Fruit fly (Drosophila melanogaster) whole organism, prepupa: ENCODE measurements around the gene CG12945.

ENCODE experiments used
- Blimp-1 ChIP-seq: fragments of 200-800 bp; sonication (Bioruptor generic); optimal IDR thresholded peaks from 3 replicates; lab custom pipeline; 2017; ENCODE audit warnings: missing biosample characterization, missing genetic modification characterization, mild to moderate bottlenecking, moderate library complexity, missing genetic modification reagents
- CG10631 ChIP-seq: fragments of 200-800 bp; sonication (Bioruptor generic); optimal IDR thresholded peaks from 2 replicates; lab custom pipeline; 2016; ENCODE audit warnings: missing biosample characterization, missing genetic modification characterization
- CG10669 ChIP-seq: fragments of 200-800 bp; sonication (Bioruptor generic); optimal IDR thresholded peaks from 3 replicates; lab custom pipeline; 2018; ENCODE audit warnings: missing biosample characterization, mild to moderate bottlenecking, missing genetic modification characterization, moderate library complexity
- CG11294 ChIP-seq: fragments of 200-800 bp; sonication (Bioruptor generic); IDR thresholded peaks from 2 replicates; pipeline ENCODE4 v1.3.6; 2022; ENCODE audit warnings: missing biosample characterization, missing genetic modification characterization
- CG11762 ChIP-seq: fragments of 200-800 bp; sonication (Bioruptor generic); optimal IDR thresholded peaks from 3 replicates; lab custom pipeline; 2016; ENCODE audit warnings: missing biosample characterization, missing genetic modification characterization; ENCODE audit not compliant: insufficient read depth
- CG11902 ChIP-seq: fragments of 200-800 bp; sonication (Bioruptor generic); optimal IDR thresholded peaks from 3 replicates; lab custom pipeline; 2016; ENCODE audit warnings: missing biosample characterization, missing genetic modification characterization
- CG15336 ChIP-seq: fragments of 200-800 bp; sonication (Bioruptor generic); IDR thresholded peaks from 2 replicates; pipeline ENCODE4 v1.3.6; 2022; ENCODE audit warnings: missing biosample characterization, missing genetic modification characterization
- CG3032 ChIP-seq: fragments of 200-800 bp; optimal IDR thresholded peaks from 2 replicates; lab custom pipeline; 2019; ENCODE audit warnings: missing biosample characterization, mild to moderate bottlenecking, missing genetic modification characterization, moderate library complexity
- CG3919 ChIP-seq: fragments of 200-800 bp; sonication (Bioruptor generic); optimal IDR thresholded peaks from 3 replicates; lab custom pipeline; 2016; ENCODE audit warnings: missing biosample characterization, missing genetic modification characterization
- CG4318 ChIP-seq: fragments of 200-800 bp; sonication (Bioruptor generic); optimal IDR thresholded peaks from 3 replicates; lab custom pipeline; 2017; ENCODE audit warnings: missing biosample characterization, mild to moderate bottlenecking, missing genetic modification characterization
- CG6163 ChIP-seq: fragments of 200-800 bp; sonication (Bioruptor generic); IDR thresholded peaks from 3 replicates; pipeline ENCODE4 v1.3.6; 2022; ENCODE audit warnings: missing biosample characterization, missing genetic modification characterization
- CG6276 ChIP-seq: fragments of 200-800 bp; sonication (Bioruptor generic); optimal IDR thresholded peaks from 2 replicates; lab custom pipeline; 2017; ENCODE audit warnings: missing biosample characterization, mild to moderate bottlenecking, missing genetic modification characterization
- CG6792 ChIP-seq: fragments of 200-800 bp; sonication (Bioruptor generic); optimal IDR thresholded peaks from 3 replicates; lab custom pipeline; 2016; ENCODE audit warnings: missing biosample characterization, missing genetic modification characterization
- CG6808 ChIP-seq: fragments of 200-800 bp; sonication (Bioruptor generic); optimal IDR thresholded peaks from 3 replicates; lab custom pipeline; 2017; ENCODE audit warnings: missing biosample characterization, missing genetic modification characterization, mild to moderate bottlenecking, moderate library complexity, missing genetic modification reagents
- CG6854 ChIP-seq: fragments of 200-800 bp; sonication (Bioruptor generic); optimal IDR thresholded peaks from 2 replicates; lab custom pipeline; 2017; ENCODE audit warnings: missing biosample characterization, mild to moderate bottlenecking, missing genetic modification characterization
- CG8319 ChIP-seq: fragments of 200-800 bp; sonication (Bioruptor generic); optimal IDR thresholded peaks from 3 replicates; lab custom pipeline; 2016; ENCODE audit warnings: missing biosample characterization, missing genetic modification characterization
- CG8632 ChIP-seq: fragments of 200-800 bp; sonication (Bioruptor generic); optimal IDR thresholded peaks from 3 replicates; lab custom pipeline; 2016; ENCODE audit warnings: missing biosample characterization, missing genetic modification characterization
- Eip75B ChIP-seq: fragments of 200-800 bp; sonication (Bioruptor generic); optimal IDR thresholded peaks from 3 replicates; lab custom pipeline; 2016; ENCODE audit warnings: missing biosample characterization, missing genetic modification characterization
- Ets21C ChIP-seq: fragments of 200-800 bp; sonication (Bioruptor generic); optimal IDR thresholded peaks from 3 replicates; lab custom pipeline; 2016; ENCODE audit warnings: missing biosample characterization, missing genetic modification characterization
- Ets96B ChIP-seq: fragments of 200-800 bp; optimal IDR thresholded peaks from 2 replicates; lab custom pipeline; 2019; ENCODE audit warnings: missing biosample characterization, mild to moderate bottlenecking, missing genetic modification characterization, moderate library complexity
- Gug ChIP-seq: fragments of 200-800 bp; sonication (Bioruptor generic); IDR thresholded peaks from 2 replicates; pipeline ENCODE4 v1.3.6; 2022; ENCODE audit warnings: missing biosample characterization, missing genetic modification characterization
- Lpt ChIP-seq: fragments of 200-800 bp; sonication (Bioruptor generic); optimal IDR thresholded peaks from 3 replicates; lab custom pipeline; 2016; ENCODE audit warnings: missing biosample characterization, missing genetic modification characterization
- Met ChIP-seq: fragments of 200-800 bp; sonication (Bioruptor generic); optimal IDR thresholded peaks from 3 replicates; lab custom pipeline; 2016; ENCODE audit warnings: missing biosample characterization, missing genetic modification characterization
- OdsH ChIP-seq: fragments of 200-800 bp; sonication (Bioruptor generic); optimal IDR thresholded peaks from 3 replicates; lab custom pipeline; 2016; ENCODE audit warnings: missing biosample characterization, missing genetic modification characterization
- Sox102F ChIP-seq: fragments of 200-800 bp; sonication (Bioruptor generic); optimal IDR thresholded peaks from 2 replicates; lab custom pipeline; 2016; ENCODE audit warnings: missing biosample characterization, mild to moderate bottlenecking, missing genetic modification characterization
- Sox15 ChIP-seq: fragments of 200-800 bp; sonication (Bioruptor generic); optimal IDR thresholded peaks from 3 replicates; lab custom pipeline; 2016; ENCODE audit warnings: missing biosample characterization, missing genetic modification characterization
- dac ChIP-seq: fragments of 200-800 bp; sonication (Bioruptor generic); optimal IDR thresholded peaks from 2 replicates; lab custom pipeline; 2017; ENCODE audit warnings: missing biosample characterization, mild to moderate bottlenecking, missing genetic modification characterization
- esn ChIP-seq: fragments of 200-800 bp; sonication (Bioruptor generic); optimal IDR thresholded peaks from 2 replicates; lab custom pipeline; 2016; ENCODE audit warnings: missing biosample characterization, mild to moderate bottlenecking, missing genetic modification characterization, moderate library complexity
- fd59A ChIP-seq: fragments of 200-800 bp; sonication (Bioruptor generic); optimal IDR thresholded peaks from 2 replicates; lab custom pipeline; 2017; ENCODE audit warnings: missing biosample characterization, mild to moderate bottlenecking, missing genetic modification characterization, missing genetic modification reagents
- fkh ChIP-seq: fragments of 200-800 bp; sonication (Bioruptor generic); optimal IDR thresholded peaks from 3 replicates; lab custom pipeline; 2017; ENCODE audit warnings: missing biosample characterization, mild to moderate bottlenecking, missing genetic modification characterization, moderate library complexity
- net ChIP-seq: fragments of 200-800 bp; sonication (Bioruptor generic); optimal IDR thresholded peaks from 3 replicates; lab custom pipeline; 2016; ENCODE audit warnings: missing biosample characterization, missing genetic modification characterization
- pdm3 ChIP-seq: fragments of 200-800 bp; sonication (Bioruptor generic); optimal IDR thresholded peaks from 3 replicates; lab custom pipeline; 2016; ENCODE audit warnings: missing biosample characterization, missing genetic modification characterization
- salr ChIP-seq, 2 experiments: fragments of 200-800 bp; sonication (Bioruptor generic); optimal IDR thresholded peaks; 3 replicates each; lab custom pipeline; 2016 to 2018; ENCODE audit warnings: missing biosample characterization in 2 of 2, missing genetic modification characterization in 2 of 2, mild to moderate bottlenecking in 1 of 2
- ss ChIP-seq, 2 experiments: fragments of 200-800 bp; sonication (Bioruptor generic); optimal IDR thresholded peaks; 2 replicates in 1 of 2; 3 replicates in 1 of 2; lab custom pipeline; 2017 to 2018; ENCODE audit warnings: mild to moderate bottlenecking in 2 of 2, missing biosample characterization in 2 of 2, missing genetic modification characterization in 2 of 2, moderate library complexity in 1 of 2
- svp ChIP-seq: fragments of 200-800 bp; sonication (Bioruptor generic); peaks from one replicate; lab custom pipeline; 2016; ENCODE audit warnings: missing biosample characterization, missing genetic modification characterization
- topi ChIP-seq: fragments of 200-800 bp; sonication (Bioruptor generic); optimal IDR thresholded peaks from 3 replicates; lab custom pipeline; 2016; ENCODE audit warnings: missing biosample characterization, missing genetic modification characterization
- vri ChIP-seq: fragments of 200-800 bp; sonication (Bioruptor generic); optimal IDR thresholded peaks from 3 replicates; lab custom pipeline; 2016; ENCODE audit warnings: missing biosample characterization, mild to moderate bottlenecking, missing genetic modification characterization

The CG12945 gene

DNA sequence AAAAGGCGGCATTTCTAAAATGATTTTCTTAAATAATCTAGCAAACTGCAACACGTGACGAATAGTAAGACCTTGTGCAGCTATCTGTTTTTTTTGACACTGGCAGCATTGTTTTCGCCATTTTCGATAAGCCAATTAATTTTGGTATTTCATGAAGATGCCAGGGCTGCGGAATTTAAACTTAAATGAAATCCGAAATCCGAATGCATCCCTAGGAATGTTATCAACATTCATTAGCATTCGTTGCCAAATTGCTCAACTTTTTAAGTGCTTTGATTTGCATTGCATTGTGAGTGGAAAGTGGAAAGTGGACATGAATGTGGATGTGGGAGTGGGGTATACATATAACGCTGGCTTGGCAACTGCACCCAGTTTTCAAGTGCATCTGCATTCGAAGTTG is 30.1 kb upstream of the CG12945 start, which contains the start of gene CG42857:
CG42857 (minus strand) TSS at position 101 of the 400 bp plus-strand sequence.
- TF ChIP-seq CG6276: no peak
- TF ChIP-seq salr (GFP tag; optimal IDR thresholded peaks at IDR 0.05; lab: Kevin White, UChicago): no peak
- TF ChIP-seq vri (GFP tag; lab: Kevin White, UChicago): no peak
- no peak for TF ChIP-seq ss (GFP tag; optimal IDR thresholded peaks at IDR 0.05; lab: Kevin White, UChicago)
- no peak for TF ChIP-seq OdsH (GFP tag; lab: Kevin White, UChicago)
- no peak for TF ChIP-seq CG8632
- no peak for TF ChIP-seq Gug (GFP tag; lab: Robert Waterston, UW)
- no peak for TF ChIP-seq CG6163 (GFP tag; lab: Robert Waterston, UW)
- no peak for TF ChIP-seq CG6808 (GFP tag; lab: Kevin White, UChicago)
- TF ChIP-seq fd59A (GFP tag; lab: Kevin White, UChicago): no peak
- TF ChIP-seq esn (GFP tag; lab: Kevin White, UChicago): no peak
- no peak for TF ChIP-seq Met (GFP tag; lab: Kevin White, UChicago)

DNA sequence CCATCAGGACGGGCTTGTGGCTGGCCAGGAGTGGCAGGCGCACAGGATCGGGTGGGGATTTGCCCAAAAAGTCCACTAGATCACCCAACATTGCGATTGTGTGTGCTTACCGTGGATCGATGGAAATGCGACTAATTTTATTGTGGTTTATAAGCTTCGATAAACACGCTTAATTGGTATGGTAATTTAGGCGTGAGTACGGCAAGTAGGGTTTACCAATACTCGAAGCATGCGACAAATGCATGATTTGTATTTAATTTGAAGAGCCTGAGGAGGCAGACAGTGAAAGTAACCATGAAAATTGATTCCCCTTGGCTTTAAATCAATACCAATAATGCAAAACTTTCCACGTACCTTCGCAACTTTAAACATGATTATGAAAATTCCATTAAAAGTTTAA is 28.8 kb upstream of the CG12945 start, which contains the start of gene CG9458:
CG9458 (minus strand) TSS at position 101 of the 400 bp plus-strand sequence.
- TF ChIP-seq CG3032 (tag; lab: Kevin White, UChicago) (no peak), esn (GFP tag; lab: Kevin White, UChicago) (no peak), CG10669 (GFP tag; lab: Kevin White, UChicago) (no peak), Sox15 (GFP tag; lab: Kevin White, UChicago) (no peak), CG10631 (GFP tag; lab: Kevin White, UChicago) (no peak), Eip75B (no peak), CG6854 (GFP tag; lab: Kevin White, UChicago) (no peak), Lpt (GFP tag; lab: Kevin White, UChicago) (no peak), svp (GFP tag; lab: Kevin White, UChicago) (no peak)

DNA sequence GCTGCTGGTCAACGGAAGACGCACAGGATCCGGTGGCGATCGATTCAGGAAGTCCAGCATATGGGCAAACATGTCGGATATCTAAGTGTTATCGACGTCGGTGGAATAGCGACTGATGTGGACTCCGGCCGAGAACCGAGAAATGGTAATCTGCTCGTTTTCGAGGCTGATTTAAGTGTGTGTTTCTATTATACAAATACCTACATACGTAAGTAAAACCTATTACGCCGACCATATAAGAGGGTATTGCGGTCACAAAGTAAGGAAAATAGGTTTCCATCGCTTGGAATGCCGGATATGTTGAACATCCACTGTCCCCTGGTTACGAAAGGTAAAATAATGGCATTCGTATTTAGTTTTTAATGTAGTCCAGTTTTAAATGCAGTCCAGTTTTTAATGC is 27.3 kb upstream of the CG12945 start, which contains the start of gene CG9459:
CG9459 (minus strand) TSS at position 101 of the 400 bp plus-strand sequence.
- TF ChIP-seq CG6808 (GFP tag; lab: Kevin White, UChicago) (no peak), Gug (GFP tag; lab: Robert Waterston, UW) (no peak), ss (GFP tag; optimal IDR thresholded peaks at IDR 0.05; lab: Kevin White, UChicago) (no peak), fkh (GFP tag; lab: Kevin White, UChicago) (no peak), CG8319 (GFP tag; lab: Kevin White, UChicago) (no peak)

DNA sequence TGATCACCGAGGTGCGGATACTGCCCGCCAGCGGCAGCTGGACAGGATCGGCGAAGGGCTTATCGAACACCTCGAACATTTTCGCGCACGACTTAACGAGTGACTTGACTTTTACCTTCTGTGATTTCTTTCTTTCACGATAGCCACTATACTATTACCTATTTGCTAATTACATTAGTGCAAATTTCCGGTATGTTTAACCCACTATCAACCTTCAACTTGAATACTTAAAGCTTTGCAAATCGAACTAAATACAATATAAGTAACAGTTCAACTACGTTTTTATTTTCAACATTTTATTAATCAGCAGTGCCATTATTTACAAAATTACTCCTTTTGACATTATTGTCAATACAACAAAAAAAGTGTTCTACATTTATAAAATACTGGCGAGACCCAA is 25.9 kb upstream of the CG12945 start, which contains the start of gene CG16904:
CG16904 (minus strand) TSS at position 101 of the 400 bp plus-strand sequence.
- no peak for TF ChIP-seq fkh (GFP tag; lab: Kevin White, UChicago)
- no peak for TF ChIP-seq Blimp-1 (GFP tag; lab: Kevin White, UChicago)
- TF ChIP-seq CG11762 (GFP tag; lab: Kevin White, UChicago): no peak
- no peak for TF ChIP-seq esn (GFP tag; lab: Kevin White, UChicago)
- no peak for TF ChIP-seq CG6792 (GFP tag; lab: Kevin White, UChicago)
- TF ChIP-seq CG8632: no peak
- no peak for TF ChIP-seq CG15336 (GFP tag; lab: Robert Waterston, UW)
- no peak for TF ChIP-seq salr (GFP tag; optimal IDR thresholded peaks at IDR 0.05; lab: Kevin White, UChicago)
- no peak for TF ChIP-seq CG8319 (GFP tag; lab: Kevin White, UChicago)
- TF ChIP-seq, all 60 proteins: peak for 0

DNA sequence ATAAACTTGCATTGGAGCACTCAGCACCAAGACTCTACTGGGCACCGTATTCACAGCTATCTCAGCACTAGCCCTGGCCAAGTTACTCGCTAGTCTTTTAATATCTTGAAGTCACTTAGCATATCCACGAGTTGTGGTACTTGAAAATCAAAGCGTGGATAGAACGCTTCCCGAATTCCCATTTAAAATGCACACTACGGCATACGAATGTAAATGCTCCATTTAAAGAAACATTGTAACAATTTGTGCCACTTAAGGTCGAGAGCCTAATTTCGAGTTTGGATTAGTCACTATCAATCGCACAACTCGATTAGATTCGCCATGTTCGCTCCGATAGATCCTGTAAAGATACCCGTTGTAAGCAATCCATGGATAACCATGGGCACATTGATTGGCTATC is 22.8 kb upstream of the CG12945 start, which contains the start of gene eloF:
eloF (plus strand) TSS at position 301 of the 400 bp plus-strand sequence.
- TF ChIP-seq CG11294 (GFP tag; lab: Robert Waterston, UW) (no peak), pdm3 (no peak), net (GFP tag; lab: Kevin White, UChicago) (no peak), CG4318 (GFP tag; lab: Kevin White, UChicago) (no peak), salr (GFP tag; optimal IDR thresholded peaks at IDR 0.05; lab: Kevin White, UChicago) (no peak), CG10631 (GFP tag; lab: Kevin White, UChicago) (no peak), vri (GFP tag; lab: Kevin White, UChicago) (no peak), Sox102F (no peak), Ets96B (no peak), Ets21C (GFP tag; lab: Kevin White, UChicago) (no peak), CG8632 (no peak), topi (GFP tag; lab: Kevin White, UChicago) (no peak), CG11902 (GFP tag; lab: Kevin White, UChicago) (no peak), dac (GFP tag; lab: Kevin White, UChicago) (no peak), CG3919 (GFP tag; lab: Kevin White, UChicago) (no peak)
